Worm (Caenorhabditis elegans): Measurements from ENCODE around the gene K08D9.6.

- TF ChIP-seq fos-1 (tag; optimal IDR thresholded peaks at IDR 0.05), result no peak
- TF ChIP-seq unc-39 (tag; optimal IDR thresholded peaks at IDR 0.05), result no peak
- TF ChIP-seq rbr-2 (tag; optimal IDR thresholded peaks at IDR 0.05), result no peak
- TF ChIP-seq ctbp-1 (GFP tag; IDR thresholded peaks at IDR 0.05), result no peak
- TF ChIP-seq aha-1 (tag), result no peak
- no peak for TF ChIP-seq mes-2 (tag; optimal IDR thresholded peaks at IDR 0.05; ENCODE audit: poor library complexity, severe bottlenecking)
- no peak for TF ChIP-seq nhr-25 (tag; optimal IDR thresholded peaks at IDR 0.05; ENCODE audit: borderline replicate concordance, insufficient read depth)
- TF ChIP-seq nhr-28 (tag; optimal IDR thresholded peaks at IDR 0.05), result no peak
- TF ChIP-seq unc-130 (GFP tag; optimal IDR thresholded peaks at IDR 0.05), result no peak
- no peak for TF ChIP-seq R02D3.7 (tag; optimal IDR thresholded peaks at IDR 0.05)
Observed at ce11 chrV:3250153-3250552, 15.4 kb upstream of the K08D9.6 start, which contains the start of gene T28A11.13.
